Fruit fly (Drosophila melanogaster) whole organism, prepupa: ENCODE results near the gene dar1.

Source experiments
- CG10631 ChIP-seq: fragments of 200-800 bp; sonication (Bioruptor generic); optimal IDR thresholded peaks from 2 replicates; lab custom pipeline; 2016; ENCODE audit warnings: missing biosample characterization, missing genetic modification characterization
- CG10669 ChIP-seq: fragments of 200-800 bp; sonication (Bioruptor generic); optimal IDR thresholded peaks from 3 replicates; lab custom pipeline; 2018; ENCODE audit warnings: missing biosample characterization, mild to moderate bottlenecking, missing genetic modification characterization, moderate library complexity
- CG11762 ChIP-seq: fragments of 200-800 bp; sonication (Bioruptor generic); optimal IDR thresholded peaks from 3 replicates; lab custom pipeline; 2016; ENCODE audit warnings: missing biosample characterization, missing genetic modification characterization; ENCODE audit not compliant: insufficient read depth
- CG15336 ChIP-seq: fragments of 200-800 bp; sonication (Bioruptor generic); IDR thresholded peaks from 2 replicates; pipeline ENCODE4 v1.3.6; 2022; ENCODE audit warnings: missing biosample characterization, missing genetic modification characterization
- CG1621 ChIP-seq: fragments of 200-800 bp; sonication (Bioruptor generic); optimal IDR thresholded peaks from 3 replicates; lab custom pipeline; 2018; ENCODE audit warnings: missing biosample characterization, mild to moderate bottlenecking, missing genetic modification characterization
- CG3032 ChIP-seq: fragments of 200-800 bp; optimal IDR thresholded peaks from 2 replicates; lab custom pipeline; 2019; ENCODE audit warnings: missing biosample characterization, mild to moderate bottlenecking, missing genetic modification characterization, moderate library complexity
- CG31627 ChIP-seq: fragments of 200-800 bp; sonication (Bioruptor generic); optimal IDR thresholded peaks from 3 replicates; lab custom pipeline; 2016; ENCODE audit warnings: missing biosample characterization, missing genetic modification characterization
- CG32006 ChIP-seq: fragments of 200-800 bp; sonication (Bioruptor generic); optimal IDR thresholded peaks from 3 replicates; lab custom pipeline; 2017; ENCODE audit warnings: missing biosample characterization, mild to moderate bottlenecking, missing genetic modification characterization
- CG34406 ChIP-seq: fragments of 200-800 bp; sonication (Bioruptor generic); optimal IDR thresholded peaks from 3 replicates; lab custom pipeline; 2016; ENCODE audit warnings: missing biosample characterization, missing genetic modification characterization
- CG3919 ChIP-seq: fragments of 200-800 bp; sonication (Bioruptor generic); optimal IDR thresholded peaks from 3 replicates; lab custom pipeline; 2016; ENCODE audit warnings: missing biosample characterization, missing genetic modification characterization
- CG4318 ChIP-seq: fragments of 200-800 bp; sonication (Bioruptor generic); optimal IDR thresholded peaks from 3 replicates; lab custom pipeline; 2017; ENCODE audit warnings: missing biosample characterization, mild to moderate bottlenecking, missing genetic modification characterization
- CG6276 ChIP-seq: fragments of 200-800 bp; sonication (Bioruptor generic); optimal IDR thresholded peaks from 2 replicates; lab custom pipeline; 2017; ENCODE audit warnings: missing biosample characterization, mild to moderate bottlenecking, missing genetic modification characterization
- CG6792 ChIP-seq: fragments of 200-800 bp; sonication (Bioruptor generic); optimal IDR thresholded peaks from 3 replicates; lab custom pipeline; 2016; ENCODE audit warnings: missing biosample characterization, missing genetic modification characterization
- CG6808 ChIP-seq: fragments of 200-800 bp; sonication (Bioruptor generic); optimal IDR thresholded peaks from 3 replicates; lab custom pipeline; 2017; ENCODE audit warnings: missing biosample characterization, missing genetic modification characterization, mild to moderate bottlenecking, moderate library complexity, missing genetic modification reagents
- CG6854 ChIP-seq: fragments of 200-800 bp; sonication (Bioruptor generic); optimal IDR thresholded peaks from 2 replicates; lab custom pipeline; 2017; ENCODE audit warnings: missing biosample characterization, mild to moderate bottlenecking, missing genetic modification characterization
- CG7368 ChIP-seq: fragments of 200-800 bp; sonication (Bioruptor generic); optimal IDR thresholded peaks from 3 replicates; lab custom pipeline; 2016; ENCODE audit warnings: missing biosample characterization, missing genetic modification characterization
- CG8319 ChIP-seq: fragments of 200-800 bp; sonication (Bioruptor generic); optimal IDR thresholded peaks from 3 replicates; lab custom pipeline; 2016; ENCODE audit warnings: missing biosample characterization, missing genetic modification characterization
- CG9139 ChIP-seq: fragments of 200-800 bp; sonication (Bioruptor generic); optimal IDR thresholded peaks from 3 replicates; lab custom pipeline; 2017; ENCODE audit warnings: missing biosample characterization, mild to moderate bottlenecking, missing genetic modification characterization
- Eip78C ChIP-seq: fragments of 200-800 bp; sonication (Bioruptor generic); peaks from one replicate; lab custom pipeline; 2016; ENCODE audit warnings: missing biosample characterization, missing genetic modification characterization
- Eip93F ChIP-seq: fragments of 200-800 bp; sonication (Bioruptor generic); optimal IDR thresholded peaks from 2 replicates; lab custom pipeline; 2016; ENCODE audit warnings: missing biosample characterization, mild to moderate bottlenecking, missing genetic modification characterization
- Ets21C ChIP-seq: fragments of 200-800 bp; sonication (Bioruptor generic); optimal IDR thresholded peaks from 3 replicates; lab custom pipeline; 2016; ENCODE audit warnings: missing biosample characterization, missing genetic modification characterization
- Ets96B ChIP-seq: fragments of 200-800 bp; optimal IDR thresholded peaks from 2 replicates; lab custom pipeline; 2019; ENCODE audit warnings: missing biosample characterization, mild to moderate bottlenecking, missing genetic modification characterization, moderate library complexity
- Gug ChIP-seq: fragments of 200-800 bp; sonication (Bioruptor generic); IDR thresholded peaks from 2 replicates; pipeline ENCODE4 v1.3.6; 2022; ENCODE audit warnings: missing biosample characterization, missing genetic modification characterization
- Hr39 ChIP-seq: fragments of 200-800 bp; sonication (Bioruptor generic); optimal IDR thresholded peaks from 2 replicates; lab custom pipeline; 2016; ENCODE audit warnings: missing biosample characterization, missing genetic modification characterization
- Hr4 ChIP-seq: fragments of 200-800 bp; sonication (Bioruptor generic); optimal IDR thresholded peaks from 3 replicates; lab custom pipeline; 2016; ENCODE audit warnings: missing biosample characterization, missing genetic modification characterization
- Lpt ChIP-seq: fragments of 200-800 bp; sonication (Bioruptor generic); optimal IDR thresholded peaks from 3 replicates; lab custom pipeline; 2016; ENCODE audit warnings: missing biosample characterization, missing genetic modification characterization
- Met ChIP-seq: fragments of 200-800 bp; sonication (Bioruptor generic); optimal IDR thresholded peaks from 3 replicates; lab custom pipeline; 2016; ENCODE audit warnings: missing biosample characterization, missing genetic modification characterization
- OdsH ChIP-seq: fragments of 200-800 bp; sonication (Bioruptor generic); optimal IDR thresholded peaks from 3 replicates; lab custom pipeline; 2016; ENCODE audit warnings: missing biosample characterization, missing genetic modification characterization
- Smox ChIP-seq: fragments of 200-800 bp; sonication (Bioruptor generic); optimal IDR thresholded peaks from 3 replicates; lab custom pipeline; 2016; ENCODE audit warnings: missing biosample characterization, missing genetic modification characterization
- Sox102F ChIP-seq: fragments of 200-800 bp; sonication (Bioruptor generic); optimal IDR thresholded peaks from 2 replicates; lab custom pipeline; 2016; ENCODE audit warnings: missing biosample characterization, mild to moderate bottlenecking, missing genetic modification characterization
- Sox15 ChIP-seq: fragments of 200-800 bp; sonication (Bioruptor generic); optimal IDR thresholded peaks from 3 replicates; lab custom pipeline; 2016; ENCODE audit warnings: missing biosample characterization, missing genetic modification characterization
- achi ChIP-seq: fragments of 200-800 bp; sonication (Bioruptor generic); optimal IDR thresholded peaks from 3 replicates; lab custom pipeline; 2016; ENCODE audit warnings: missing biosample characterization, missing genetic modification characterization
- cyc ChIP-seq: fragments of 200-800 bp; sonication (Bioruptor generic); optimal IDR thresholded peaks from 3 replicates; lab custom pipeline; 2016; ENCODE audit warnings: missing biosample characterization, missing genetic modification characterization
- dsx ChIP-seq: fragments of 200-800 bp; optimal IDR thresholded peaks from 3 replicates; lab custom pipeline; 2019; ENCODE audit warnings: missing biosample characterization, mild to moderate bottlenecking, missing genetic modification characterization, moderate library complexity; ENCODE audit not compliant: poor library complexity, severe bottlenecking
- eg ChIP-seq: fragments of 200-800 bp; sonication (Bioruptor generic); IDR thresholded peaks from 3 replicates; pipeline ENCODE4 v1.3.6; 2022; ENCODE audit warnings: missing biosample characterization, missing genetic modification characterization
- esn ChIP-seq: fragments of 200-800 bp; sonication (Bioruptor generic); optimal IDR thresholded peaks from 2 replicates; lab custom pipeline; 2016; ENCODE audit warnings: missing biosample characterization, mild to moderate bottlenecking, missing genetic modification characterization, moderate library complexity
- fd85E ChIP-seq: fragments of 200-800 bp; sonication (Bioruptor generic); optimal IDR thresholded peaks from 3 replicates; lab custom pipeline; 2016; ENCODE audit warnings: missing biosample characterization, missing genetic modification characterization
- fkh ChIP-seq: fragments of 200-800 bp; sonication (Bioruptor generic); optimal IDR thresholded peaks from 3 replicates; lab custom pipeline; 2017; ENCODE audit warnings: missing biosample characterization, mild to moderate bottlenecking, missing genetic modification characterization, moderate library complexity
- lz ChIP-seq: fragments of 200-800 bp; sonication (Bioruptor generic); optimal IDR thresholded peaks from 3 replicates; lab custom pipeline; 2016; ENCODE audit warnings: missing biosample characterization, missing genetic modification characterization
- net ChIP-seq: fragments of 200-800 bp; sonication (Bioruptor generic); optimal IDR thresholded peaks from 3 replicates; lab custom pipeline; 2016; ENCODE audit warnings: missing biosample characterization, missing genetic modification characterization
- pdm3 ChIP-seq: fragments of 200-800 bp; sonication (Bioruptor generic); optimal IDR thresholded peaks from 3 replicates; lab custom pipeline; 2016; ENCODE audit warnings: missing biosample characterization, missing genetic modification characterization
- ss ChIP-seq, 2 experiments: fragments of 200-800 bp; sonication (Bioruptor generic); optimal IDR thresholded peaks; 2 replicates in 1 of 2; 3 replicates in 1 of 2; lab custom pipeline; 2017 to 2018; ENCODE audit warnings: mild to moderate bottlenecking in 2 of 2, missing biosample characterization in 2 of 2, missing genetic modification characterization in 2 of 2, moderate library complexity in 1 of 2
- topi ChIP-seq: fragments of 200-800 bp; sonication (Bioruptor generic); optimal IDR thresholded peaks from 3 replicates; lab custom pipeline; 2016; ENCODE audit warnings: missing biosample characterization, missing genetic modification characterization
- vri ChIP-seq: fragments of 200-800 bp; sonication (Bioruptor generic); optimal IDR thresholded peaks from 3 replicates; lab custom pipeline; 2016; ENCODE audit warnings: missing biosample characterization, mild to moderate bottlenecking, missing genetic modification characterization

The dar1 gene

DNA sequence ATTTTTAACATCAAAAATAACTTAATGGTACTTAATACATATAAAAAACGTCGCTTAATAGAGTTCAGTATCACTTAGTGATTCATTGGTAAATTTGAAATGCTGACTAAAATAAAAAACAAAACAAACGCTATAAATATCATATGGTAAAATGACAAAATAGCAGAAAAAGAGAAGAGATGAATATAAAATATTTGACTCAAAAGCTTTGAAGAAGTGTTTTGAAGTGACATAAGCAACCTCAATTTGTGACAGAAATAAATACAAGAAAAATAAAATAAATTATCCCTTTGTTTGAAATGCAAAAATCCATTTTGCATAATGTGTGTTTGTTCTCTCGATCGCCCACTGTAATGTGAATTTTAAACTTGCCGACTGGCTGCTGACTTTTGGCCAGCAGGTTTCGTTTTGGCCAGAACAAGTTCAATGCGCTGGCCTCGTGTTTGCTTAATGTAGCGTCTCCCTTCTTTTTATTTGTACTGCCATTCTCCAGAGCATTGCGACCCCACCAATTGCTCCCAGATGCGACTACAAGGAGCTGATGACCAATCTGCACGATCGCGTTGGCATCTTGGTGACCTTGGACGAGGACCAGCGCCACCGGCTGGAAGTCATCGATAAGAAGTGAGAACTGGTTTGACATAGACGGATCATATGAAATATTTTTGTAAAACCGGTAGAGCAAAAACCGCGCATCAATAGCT lies 13.4 kb upstream of the dar1 start (continued):
- TF ChIP-seq CG1621 (tag; lab: Kevin White, UChicago), result no peak
- peak; percentile 61 for TF ChIP-seq CG32006 (GFP tag; lab: Kevin White, UChicago)
- peak; percentile 92 for TF ChIP-seq Eip78C
- 0 out of 2 replicates have a peak, but pooled peaks have one; percentile 13 for TF ChIP-seq CG15336
- TF ChIP-seq CG31627 (GFP tag; lab: Kevin White, UChicago), result peak; percentile 57
- TF ChIP-seq Lpt, result no peak
- TF ChIP-seq Sox15 (GFP tag; lab: Kevin White, UChicago), result peak; percentile 48
- peak; percentile 27 for TF ChIP-seq CG3032 (tag; lab: Kevin White, UChicago)
- peak; percentile 20 for TF ChIP-seq CG10669 (GFP tag; lab: Kevin White, UChicago)
- no peak for TF ChIP-seq CG4318
- no peak for TF ChIP-seq CG6276
- no peak for TF ChIP-seq CG7368 (GFP tag; lab: Kevin White, UChicago)
- TF ChIP-seq CG6854 (GFP tag; lab: Kevin White, UChicago), result no peak
- TF ChIP-seq CG6792 (GFP tag; lab: Kevin White, UChicago), result peak; percentile 32
- TF ChIP-seq dsx (GFP tag; lab: Kevin White, UChicago), result no peak
- no peak for TF ChIP-seq ss (GFP tag; optimal IDR thresholded peaks at IDR 0.05; lab: Kevin White, UChicago)
- TF ChIP-seq Ets96B, result peak; percentile 18
- no peak for TF ChIP-seq CG9139 (GFP tag; lab: Kevin White, UChicago)
- TF ChIP-seq CG34406 (GFP tag; lab: Kevin White, UChicago), result peak; percentile 58
- TF ChIP-seq lz (GFP tag; lab: Kevin White, UChicago), result peak; percentile 67
- no peak for TF ChIP-seq vri (GFP tag; lab: Kevin White, UChicago)
- TF ChIP-seq CG10631 (GFP tag; lab: Kevin White, UChicago), result peak; percentile 35
- peak; percentile 55 for TF ChIP-seq Sox102F (GFP tag; lab: Kevin White, UChicago)
- no peak for TF ChIP-seq eg (GFP tag; lab: Robert Waterston, UW)
- peak; percentile 20 for TF ChIP-seq CG11762

DNA sequence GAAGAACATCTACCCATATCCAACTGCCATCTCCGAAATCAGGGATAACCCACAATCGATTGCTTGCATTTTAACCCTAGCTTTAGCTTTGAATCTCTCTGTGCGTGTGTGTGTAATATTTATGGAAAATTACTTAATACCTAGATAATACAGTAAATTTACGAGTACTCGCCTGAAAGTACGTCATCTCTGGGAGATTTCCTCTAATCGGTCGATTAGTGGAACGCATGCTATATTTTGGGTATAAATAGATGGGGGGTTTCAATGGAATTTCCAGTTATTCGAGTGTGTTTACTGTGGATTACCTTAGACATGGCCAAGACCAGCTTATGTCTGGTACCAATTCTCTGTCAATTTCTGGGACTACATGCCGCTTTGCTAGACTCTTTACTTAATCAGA lies 11.1 kb upstream of the dar1 start, which contains the start of gene CG10357:
CG10357 (plus strand) TSS at position 301 of the 400 bp plus-strand sequence.
- TF ChIP-seq CG10669 (GFP tag; lab: Kevin White, UChicago), result no peak
- TF ChIP-seq achi, result no peak
- TF ChIP-seq cyc (GFP tag; lab: Kevin White, UChicago), result no peak
- no peak for TF ChIP-seq CG1621 (tag; lab: Kevin White, UChicago)
- no peak for TF ChIP-seq Gug
- TF ChIP-seq Met (GFP tag; lab: Kevin White, UChicago), result no peak
- TF ChIP-seq esn (GFP tag; lab: Kevin White, UChicago), result no peak
- TF ChIP-seq CG8319 (GFP tag; lab: Kevin White, UChicago), result no peak
- TF ChIP-seq CG3032 (tag; lab: Kevin White, UChicago), result no peak
- no peak for TF ChIP-seq fd85E (GFP tag; lab: Kevin White, UChicago)
- TF ChIP-seq OdsH (GFP tag; lab: Kevin White, UChicago), result no peak
- no peak for TF ChIP-seq CG3919 (GFP tag; lab: Kevin White, UChicago)
- TF ChIP-seq CG34406 (GFP tag; lab: Kevin White, UChicago), result no peak
- TF ChIP-seq CG15336, result no peak
- no peak for TF ChIP-seq Hr39 (GFP tag; lab: Kevin White, UChicago)
- TF ChIP-seq eg (GFP tag; lab: Robert Waterston, UW), result no peak
- TF ChIP-seq topi, result no peak
- no peak for TF ChIP-seq CG9139 (GFP tag; lab: Kevin White, UChicago)

DNA sequence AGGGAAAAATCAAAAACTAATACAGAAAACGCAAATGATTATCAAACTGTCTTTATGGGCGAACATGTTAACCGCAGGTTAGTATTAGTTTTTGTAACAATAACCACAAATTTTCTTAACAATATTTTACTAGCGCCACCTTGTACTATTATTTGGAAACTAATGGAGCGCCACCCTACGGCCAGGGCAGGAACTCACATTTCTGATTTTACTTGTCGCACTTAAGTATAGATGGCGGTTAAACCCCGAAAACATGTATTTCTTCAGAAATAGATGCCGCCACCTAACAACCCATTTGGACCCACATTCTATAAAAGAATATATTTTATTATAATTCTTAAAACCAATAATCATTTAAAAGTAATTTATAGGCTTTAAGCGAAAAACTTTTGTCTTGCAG lies 9.8 kb upstream of the dar1 start:
- TF ChIP-seq achi (no peak), fkh (GFP tag; lab: Kevin White, UChicago) (no peak), CG6808 (GFP tag; lab: Kevin White, UChicago) (peak; percentile 11), esn (GFP tag; lab: Kevin White, UChicago) (peak; percentile 76), fd85E (GFP tag; lab: Kevin White, UChicago) (no peak), cyc (GFP tag; lab: Kevin White, UChicago) (peak; percentile 83), net (GFP tag; lab: Kevin White, UChicago) (peak; percentile 12), Gug (no peak), pdm3 (GFP tag; lab: Kevin White, UChicago) (peak; percentile 73), Eip78C (peak; percentile 81), topi (peak; percentile 46), Hr4 (GFP tag; lab: Kevin White, UChicago) (peak; percentile 12), Smox (GFP tag; lab: Kevin White, UChicago) (peak; percentile 35), dsx (GFP tag; lab: Kevin White, UChicago) (peak; percentile 12), CG6792 (GFP tag; lab: Kevin White, UChicago) (peak; percentile 51), CG32006 (GFP tag; lab: Kevin White, UChicago) (no peak), CG1621 (tag; lab: Kevin White, UChicago) (no peak), vri (GFP tag; lab: Kevin White, UChicago) (no peak), CG6276 (no peak), CG8319 (GFP tag; lab: Kevin White, UChicago) (peak; percentile 9), Ets21C (peak; percentile 47), Eip93F (GFP tag; lab: Kevin White, UChicago) (no peak), CG10669 (GFP tag; lab: Kevin White, UChicago) (peak; percentile 2)
